Worm (Caenorhabditis elegans): ENCODE results near the gene AH9.4.

- TF ChIP-seq skn-1 (tag; optimal IDR thresholded peaks at IDR 0.05) (no peak), nhr-25 (tag; optimal IDR thresholded peaks at IDR 0.05) (no peak), ztf-1 (GFP tag; conservative IDR thresholded peaks at IDR 0.05) (no peak), ZK546.5 (tag; optimal IDR thresholded peaks at IDR 0.05) (no peak), ceh-16 (tag; optimal IDR thresholded peaks at IDR 0.05) (no peak), mdl-1 (tag; optimal IDR thresholded peaks at IDR 0.05) (no peak), nhr-237 (tag; optimal IDR thresholded peaks at IDR 0.05) (no peak), egl-27 (tag; optimal IDR thresholded peaks at IDR 0.05) (no peak), elt-3 (tag; optimal IDR thresholded peaks at IDR 0.05) (no peak), lsy-2 (tag; optimal IDR thresholded peaks at IDR 0.05) (no peak), nhr-77 (tag; optimal IDR thresholded peaks at IDR 0.05) (no peak), dmd-4 (tag; optimal IDR thresholded peaks at IDR 0.05) (no peak), gmeb-1 (tag; optimal IDR thresholded peaks at IDR 0.05) (no peak), C34F6.9 (tag; optimal IDR thresholded peaks at IDR 0.05) (no peak)
Measured at ce11 chrX:2246908-2247307, 27.2 kb downstream of the AH9.4 start, which contains the start of gene AH9.1.

Data from whole organism, L2 larva.